Worm (Caenorhabditis elegans) whole organism, L4/young adult: ENCODE results near the gene cdh-12.

ENCODE experiments used
- W03F9.2 ChIP-seq: fragments of 150-350 bp; optimal IDR thresholded peaks from 2 replicates; lab custom pipeline; 2014; ENCODE audit warnings: missing biosample characterization, missing genetic modification characterization
- him-1 ChIP-seq: sonication (generic microtip); optimal IDR thresholded peaks from 2 replicates; lab custom pipeline; 2016; ENCODE audit warnings: missing genotype, missing genetic modification reagents, missing genetic modification characterization, missing compliant biosample characterization

DNA sequence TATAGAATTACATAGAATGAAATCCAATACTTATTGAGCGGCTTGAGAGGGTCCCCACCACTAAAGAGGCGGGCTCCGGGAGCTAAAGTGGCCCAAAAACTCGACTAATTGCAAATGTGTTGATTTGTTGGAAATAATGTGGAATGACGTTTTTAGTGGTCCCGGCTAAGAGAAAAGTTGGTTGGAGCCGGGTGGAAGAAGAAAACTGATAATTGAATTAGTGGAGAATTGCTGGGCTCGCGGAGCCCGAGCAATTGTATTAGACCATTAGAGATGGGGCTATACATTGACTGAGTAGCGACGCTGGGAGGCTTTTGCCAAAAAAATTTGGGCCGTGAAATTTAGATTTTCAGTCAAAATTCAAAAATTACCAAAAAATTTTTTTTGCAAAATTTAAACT, 73.8 kb downstream of the cdh-12 start:
- no peak for TF ChIP-seq W03F9.2 (tag; lab: Kevin White, UChicago)
- TF ChIP-seq him-1 (tag; lab: Kevin White, UChicago), result no peak
